Worm (Caenorhabditis elegans) whole organism, L2 larva: ENCODE data around the gene C18A3.11.

ENCODE experiments used
- C34F6.9 ChIP-seq: fragments of 150-350 bp; optimal IDR thresholded peaks from 2 replicates; lab custom pipeline; 2014; ENCODE audit warnings: missing biosample characterization, missing genetic modification characterization
- F13H6.1 ChIP-seq: sonication (generic microtip); optimal IDR thresholded peaks from 2 replicates; lab custom pipeline; 2016; ENCODE audit warnings: missing genetic modification characterization, missing compliant biosample characterization
- R02D3.7 ChIP-seq: fragments of 150-350 bp; optimal IDR thresholded peaks from 2 replicates; lab custom pipeline; 2014; ENCODE audit warnings: missing biosample characterization, missing genetic modification characterization
- Y55F3AM.14 ChIP-seq: fragments of 200-800 bp; sonication (Bioruptor generic); optimal IDR thresholded peaks from 2 replicates; lab custom pipeline; 2018; ENCODE audit warnings: mild to moderate bottlenecking, missing genetic modification characterization, missing compliant biosample characterization
- ZK546.5 ChIP-seq: sonication (generic microtip); optimal IDR thresholded peaks from 2 replicates; lab custom pipeline; 2017; ENCODE audit warnings: missing biosample characterization, missing genetic modification characterization
- aly-2 ChIP-seq: fragments of 150-350 bp; optimal IDR thresholded peaks from 2 replicates; lab custom pipeline; 2014; ENCODE audit warnings: missing biosample characterization, missing genetic modification characterization
- blmp-1 ChIP-seq: sonication (generic microtip); optimal IDR thresholded peaks from 2 replicates; lab custom pipeline; 2017; ENCODE audit warnings: missing genetic modification characterization, mild to moderate bottlenecking, missing compliant biosample characterization, antibody characterized with exemption, moderate library complexity; ENCODE audit not compliant: insufficient read depth
- ceh-16 ChIP-seq: fragments of 150-350 bp; optimal IDR thresholded peaks from 2 replicates; lab custom pipeline; 2014; ENCODE audit warnings: missing biosample characterization, missing genetic modification characterization
- ceh-82 ChIP-seq: fragments of 150-350 bp; optimal IDR thresholded peaks from 2 replicates; lab custom pipeline; 2014; ENCODE audit warnings: missing biosample characterization, missing genetic modification characterization
- crh-2 ChIP-seq: sonication (generic microtip); optimal IDR thresholded peaks from 2 replicates; lab custom pipeline; 2017; ENCODE audit warnings: missing biosample characterization, missing genetic modification characterization
- dmd-4 ChIP-seq: sonication (generic microtip); optimal IDR thresholded peaks from 2 replicates; lab custom pipeline; 2017; ENCODE audit warnings: missing biosample characterization, missing genetic modification characterization
- egl-27 ChIP-seq: sonication (generic microtip); optimal IDR thresholded peaks from 3 replicates; lab custom pipeline; 2017; ENCODE audit warnings: missing biosample characterization, missing genetic modification reagents, missing genetic modification characterization
- elt-3 ChIP-seq: sonication (generic microtip); optimal IDR thresholded peaks from 2 replicates; lab custom pipeline; 2017; ENCODE audit warnings: missing biosample characterization, missing genetic modification characterization
- fos-1 ChIP-seq: fragments of 150-350 bp; optimal IDR thresholded peaks from 2 replicates; lab custom pipeline; 2014; ENCODE audit warnings: missing biosample characterization, missing genetic modification characterization
- gmeb-1 ChIP-seq: fragments of 150-350 bp; optimal IDR thresholded peaks from 2 replicates; lab custom pipeline; 2014; ENCODE audit warnings: missing biosample characterization, missing genetic modification characterization
- lin-11 ChIP-seq: fragments of 150-350 bp; sonication (generic microtip); optimal IDR thresholded peaks from 2 replicates; lab custom pipeline; 2014; ENCODE audit warnings: missing biosample characterization, missing genetic modification characterization, inconsistent platforms, mixed read lengths
- lin-13 ChIP-seq: fragments of 150-350 bp; optimal IDR thresholded peaks from 2 replicates; lab custom pipeline; 2014; ENCODE audit warnings: missing biosample characterization, missing genetic modification reagents, missing genetic modification characterization
- lin-39 ChIP-seq: fragments of 150-350 bp; optimal IDR thresholded peaks from 2 replicates; lab custom pipeline; 2014; ENCODE audit warnings: missing biosample characterization, missing genetic modification reagents, missing genetic modification characterization
- lsy-2 ChIP-seq, 2 experiments: fragments of 150-350 bp in 1 of 2; sonication (generic microtip) in 1 of 2; optimal IDR thresholded peaks; 2 replicates each; lab custom pipeline; 2014 to 2017; ENCODE audit warnings: missing biosample characterization in 2 of 2, missing genetic modification characterization in 2 of 2
- mab-5 ChIP-seq: fragments of 150-350 bp; optimal IDR thresholded peaks from 2 replicates; lab custom pipeline; 2014; ENCODE audit warnings: missing biosample characterization, missing genetic modification characterization
- mbf-1 ChIP-seq: sonication (generic microtip); optimal IDR thresholded peaks from 2 replicates; lab custom pipeline; 2017; ENCODE audit warnings: missing biosample characterization, missing genetic modification characterization
- mdl-1 ChIP-seq, 2 experiments: fragments of 150-350 bp in 1 of 2; sonication (generic microtip) in 1 of 2; optimal IDR thresholded peaks; 2 replicates each; lab custom pipeline; 2017; ENCODE audit warnings: missing biosample characterization in 2 of 2, missing genetic modification characterization in 2 of 2
- nhr-10 ChIP-seq: sonication (generic microtip); optimal IDR thresholded peaks from 2 replicates; lab custom pipeline; 2017; ENCODE audit warnings: missing biosample characterization, missing genetic modification characterization
- nhr-11 ChIP-seq: fragments of 150-350 bp; optimal IDR thresholded peaks from 2 replicates; lab custom pipeline; 2014; ENCODE audit warnings: missing biosample characterization, missing genetic modification characterization
- nhr-12 ChIP-seq: fragments of 150-350 bp; optimal IDR thresholded peaks from 2 replicates; lab custom pipeline; 2014; ENCODE audit warnings: missing biosample characterization, missing genetic modification characterization
- nhr-129 ChIP-seq: fragments of 150-350 bp; optimal IDR thresholded peaks from 2 replicates; lab custom pipeline; 2014; ENCODE audit warnings: missing biosample characterization, missing genetic modification characterization
- nhr-21 ChIP-seq: fragments of 150-350 bp; optimal IDR thresholded peaks from 2 replicates; lab custom pipeline; 2014; ENCODE audit warnings: missing biosample characterization, missing genetic modification characterization
- nhr-23 ChIP-seq: fragments of 150-350 bp; optimal IDR thresholded peaks from 2 replicates; lab custom pipeline; 2014; ENCODE audit warnings: missing biosample characterization, missing genetic modification reagents, missing genetic modification characterization
- nhr-237 ChIP-seq: fragments of 150-350 bp; optimal IDR thresholded peaks from 2 replicates; lab custom pipeline; 2014; ENCODE audit warnings: missing biosample characterization, missing genetic modification characterization
- nhr-25 ChIP-seq: fragments of 150-350 bp; sonication (generic microtip); optimal IDR thresholded peaks from 3 replicates; lab custom pipeline; 2014; ENCODE audit warnings: missing biosample characterization, missing genetic modification characterization
- nhr-6 ChIP-seq: fragments of 150-350 bp; optimal IDR thresholded peaks from 2 replicates; lab custom pipeline; 2014; ENCODE audit warnings: missing biosample characterization, missing genetic modification characterization
- peb-1 ChIP-seq: fragments of 150-350 bp; optimal IDR thresholded peaks from 2 replicates; lab custom pipeline; 2014; ENCODE audit warnings: missing biosample characterization, missing genetic modification characterization
- sem-4 ChIP-seq: fragments of 150-350 bp; optimal IDR thresholded peaks from 2 replicates; lab custom pipeline; 2014; ENCODE audit warnings: missing biosample characterization, missing genetic modification reagents, missing genetic modification characterization
- skn-1 ChIP-seq: sonication (generic microtip); optimal IDR thresholded peaks from 2 replicates; lab custom pipeline; 2017; ENCODE audit warnings: missing biosample characterization, missing genetic modification characterization
- sma-3 ChIP-seq: sonication (generic microtip); optimal IDR thresholded peaks from 2 replicates; lab custom pipeline; 2016; ENCODE audit warnings: missing genetic modification reagents, missing genetic modification characterization, missing compliant biosample characterization
- sma-9 ChIP-seq, 2 experiments: fragments of 150-350 bp in 1 of 2; sonication (generic microtip) in 1 of 2; optimal IDR thresholded peaks; 2 replicates each; lab custom pipeline; 2014 to 2016; ENCODE audit warnings: missing genetic modification characterization in 2 of 2, mild to moderate bottlenecking in 1 of 2, missing biosample characterization in 1 of 2, missing compliant biosample characterization in 1 of 2, missing genetic modification reagents in 1 of 2, moderate library complexity in 1 of 2
- snpc-4 ChIP-seq: fragments of 150-350 bp; optimal IDR thresholded peaks from 2 replicates; lab custom pipeline; 2014; ENCODE audit warnings: missing biosample characterization, missing genetic modification characterization
- unc-55 ChIP-seq: fragments of 150-350 bp; sonication (generic microtip); optimal IDR thresholded peaks from 3 replicates; lab custom pipeline; 2014; ENCODE audit warnings: missing biosample characterization, missing genetic modification reagents, missing genetic modification characterization
- unc-62 ChIP-seq: fragments of 150-350 bp; optimal IDR thresholded peaks from 2 replicates; lab custom pipeline; 2014; ENCODE audit warnings: missing biosample characterization, missing genetic modification reagents, missing genetic modification characterization
- zag-1 ChIP-seq: fragments of 150-350 bp; optimal IDR thresholded peaks from 2 replicates; lab custom pipeline; 2014; ENCODE audit warnings: missing biosample characterization, missing genetic modification characterization
- ztf-1 ChIP-seq: fragments of 200-800 bp; sonication (Bioruptor generic); conservative IDR thresholded peaks from 2 replicates; pipeline ENCODE4 v1.3.6; 2022; ENCODE audit warnings: missing genetic modification characterization, missing compliant biosample characterization

Gene C18A3.11

DNA sequence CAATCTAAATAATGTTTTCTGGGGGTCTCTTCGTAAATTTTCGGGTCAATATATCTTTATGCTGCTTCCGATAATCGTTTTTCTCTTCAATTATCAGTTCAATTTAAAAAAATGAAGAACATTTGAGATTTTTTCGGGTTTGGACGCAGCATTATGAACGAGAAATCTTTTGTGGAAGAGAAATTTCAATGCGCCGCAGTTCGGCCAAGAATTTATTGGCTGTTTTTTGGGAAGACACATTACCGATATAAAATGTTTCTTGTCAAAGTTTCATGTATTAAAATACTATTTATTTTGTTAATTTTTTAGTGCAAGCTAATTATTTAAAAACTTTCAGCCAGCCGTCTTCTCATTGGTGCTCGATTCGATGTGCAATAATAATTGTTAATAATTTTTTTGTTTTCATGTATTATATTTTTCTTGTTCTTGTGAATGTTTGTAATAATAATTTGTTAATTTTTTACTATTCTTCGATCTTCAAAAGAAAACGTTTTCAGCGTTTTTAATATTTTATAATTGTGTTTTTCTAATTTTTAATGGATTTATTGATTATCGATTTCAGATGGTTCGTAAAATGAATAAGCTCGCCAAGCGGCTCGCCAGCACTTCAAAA is 15.0 kb upstream of the C18A3.11 start, which contains the start of the genes C18A3.10 and C18A3.3:
TSS of gene C18A3.10 (minus strand) at position 101 of the 613 bp plus-strand sequence.
TSS of gene C18A3.3 (plus strand) at position 563 of the 613 bp plus-strand sequence.
- TF ChIP-seq nhr-23 (no peak), sma-9 (GFP tag; optimal IDR thresholded peaks at IDR 0.05; lab: Kevin White, UChicago) (no peak), sma-9 (tag; optimal IDR thresholded peaks at IDR 0.05; lab: Kevin White, UChicago) (no peak), nhr-237 (tag; lab: Kevin White, UChicago) (no peak), ZK546.5 (tag; lab: Kevin White, UChicago) (no peak), mbf-1 (tag; lab: Kevin White, UChicago) (no peak), mab-5 (tag; lab: Kevin White, UChicago) (no peak), nhr-11 (no peak), snpc-4 (tag; lab: Kevin White, UChicago) (no peak), lsy-2 (tag; optimal IDR thresholded peaks at IDR 0.05; lab: Kevin White, UChicago) (no peak), peb-1 (tag; lab: Kevin White, UChicago) (no peak), nhr-12 (tag; lab: Kevin White, UChicago) (no peak), nhr-6 (tag; lab: Kevin White, UChicago) (no peak), unc-62 (GFP tag; lab: Kevin White, UChicago) (no peak), dmd-4 (tag; lab: Kevin White, UChicago) (no peak), nhr-25 (tag; lab: Kevin White, UChicago) (no peak)

DNA sequence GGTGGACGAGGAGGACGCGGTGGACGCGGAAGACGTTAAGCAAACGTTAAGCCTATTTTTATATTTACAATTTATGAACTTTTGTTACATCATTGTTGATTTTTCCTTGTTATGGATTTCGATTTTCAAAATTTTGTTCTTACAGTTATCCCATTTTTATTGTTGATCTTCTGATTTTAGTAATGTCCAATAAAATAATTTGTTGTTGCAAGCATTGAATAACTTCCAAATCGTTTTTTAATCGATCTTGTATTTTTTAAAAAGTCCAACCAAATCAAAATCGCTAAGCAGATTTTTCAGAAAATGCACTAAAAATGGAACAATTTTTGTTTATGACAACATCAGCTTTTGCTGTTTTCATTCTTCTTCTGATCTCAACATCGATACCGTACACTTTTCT is 13.0 kb upstream of the C18A3.11 start, which contains the start of gene zipt-3:
TSS of gene zipt-3 (plus strand) at position 301 of the 400 bp plus-strand sequence.
- TF ChIP-seq gmeb-1 (no peak), nhr-12 (tag; lab: Kevin White, UChicago) (no peak), R02D3.7 (tag; lab: Kevin White, UChicago) (no peak)

DNA sequence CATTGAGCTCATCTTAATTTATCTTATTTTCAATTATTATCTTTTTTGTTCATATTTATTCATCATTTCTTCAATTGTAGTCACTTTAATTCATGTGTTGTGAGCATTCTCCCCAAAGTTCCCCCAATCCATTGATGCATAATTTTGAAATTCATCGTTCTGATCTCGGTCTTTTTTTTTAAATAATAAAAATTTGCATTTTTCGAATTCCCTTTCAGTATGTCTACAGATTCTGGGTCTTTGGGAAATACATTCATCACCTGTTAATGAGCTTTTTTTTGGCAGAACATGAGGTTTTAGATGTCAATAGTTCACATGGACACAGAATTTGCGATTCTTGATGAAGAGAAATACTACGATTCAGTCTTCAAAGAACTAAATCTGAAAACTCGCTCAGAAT is 11.0 kb upstream of the C18A3.11 start, which contains the start of gene damt-1:
TSS of gene damt-1 (plus strand) at position 301 of the 400 bp plus-strand sequence.
- TF ChIP-seq mdl-1 (tag; optimal IDR thresholded peaks at IDR 0.05; lab: Kevin White, UChicago) (no peak), aly-2 (tag; lab: Kevin White, UChicago) (no peak), ztf-1 (no peak), crh-2 (tag; lab: Kevin White, UChicago) (no peak)
- TF ChIP-seq, all 48 proteins: peak for 0

DNA sequence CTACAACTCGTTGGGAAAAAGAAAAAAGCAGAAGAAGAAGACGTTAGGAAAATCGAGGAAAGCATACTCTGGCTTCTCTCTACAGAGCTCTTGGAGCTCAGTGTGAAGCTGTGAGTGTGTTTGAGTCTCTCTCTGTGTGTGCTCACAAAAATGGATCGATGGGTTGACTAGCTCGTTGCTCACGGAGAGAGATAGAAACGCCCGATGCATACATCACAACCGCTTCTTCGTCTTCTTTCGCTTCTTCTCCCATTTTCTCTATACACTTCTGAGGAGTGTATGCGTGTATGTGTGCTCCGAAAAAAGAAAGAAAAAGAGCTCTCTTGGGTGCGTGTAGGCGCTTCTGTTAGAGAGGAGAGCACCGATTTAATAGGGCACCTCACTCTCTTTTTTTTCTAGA is 5.7 kb upstream of the C18A3.11 start:
- TF ChIP-seq sma-9 (GFP tag; optimal IDR thresholded peaks at IDR 0.05; lab: Kevin White, UChicago) (peak; percentile 53), sma-9 (tag; optimal IDR thresholded peaks at IDR 0.05; lab: Kevin White, UChicago) (no peak), ZK546.5 (tag; lab: Kevin White, UChicago) (no peak), skn-1 (tag; lab: Kevin White, UChicago) (no peak), nhr-21 (tag; lab: Kevin White, UChicago) (no peak), egl-27 (tag; lab: Kevin White, UChicago) (no peak), ceh-82 (peak; percentile 3), lin-13 (GFP tag; lab: Kevin White, UChicago) (peak; percentile 38), aly-2 (tag; lab: Kevin White, UChicago) (no peak), ceh-16 (tag; lab: Kevin White, UChicago) (no peak), Y55F3AM.14 (peak; percentile 54), elt-3 (no peak), nhr-129 (tag; lab: Kevin White, UChicago) (peak; percentile 89), mbf-1 (tag; lab: Kevin White, UChicago) (no peak), nhr-23 (no peak), lin-39 (tag; lab: Kevin White, UChicago) (peak; percentile 20), nhr-6 (tag; lab: Kevin White, UChicago) (peak; percentile 82), sma-3 (GFP tag; lab: Kevin White, UChicago) (no peak), sem-4 (tag; lab: Kevin White, UChicago) (peak; percentile 53), unc-55 (GFP tag; lab: Kevin White, UChicago) (peak; percentile 96), C34F6.9 (tag; lab: Kevin White, UChicago) (peak; percentile 88), snpc-4 (tag; lab: Kevin White, UChicago) (peak; percentile 64), mab-5 (tag; lab: Kevin White, UChicago) (peak; percentile 49), lsy-2 (tag; optimal IDR thresholded peaks at IDR 0.05; lab: Kevin White, UChicago) (peak; percentile 22 to 59), lin-11 (peak; percentile 89), zag-1 (tag; lab: Kevin White, UChicago) (peak; percentile 91), peb-1 (tag; lab: Kevin White, UChicago) (no peak), nhr-25 (tag; lab: Kevin White, UChicago) (no peak), F13H6.1 (tag; lab: Kevin White, UChicago) (peak; percentile 52), nhr-237 (tag; lab: Kevin White, UChicago) (no peak), mdl-1 (tag; optimal IDR thresholded peaks at IDR 0.05; lab: Kevin White, UChicago) (peak in 1 of 2 experiments; percentile 55), fos-1 (tag; lab: Kevin White, UChicago) (no peak), crh-2 (tag; lab: Kevin White, UChicago) (peak; percentile 80), gmeb-1 (no peak), nhr-10 (no peak), R02D3.7 (tag; lab: Kevin White, UChicago) (no peak), blmp-1 (tag; lab: Kevin White, UChicago) (no peak)
- TF ChIP-seq, all 48 proteins: peak for 18
